Worm (Caenorhabditis elegans) whole organism, late embryonic: ENCODE data around the gene F26D2.13.

ENCODE experiments used
- C38D4.7 ChIP-seq: fragments of 200-800 bp; sonication (Bioruptor generic); optimal IDR thresholded peaks from 2 replicates; lab custom pipeline; 2018; ENCODE audit warnings: mild to moderate bottlenecking, missing genetic modification characterization, moderate library complexity, missing compliant biosample characterization
- ceh-18 ChIP-seq: sonication (generic microtip); optimal IDR thresholded peaks from 2 replicates; lab custom pipeline; 2016; ENCODE audit warnings: missing genetic modification characterization, missing compliant biosample characterization
- ceh-24 ChIP-seq: sonication (generic microtip); optimal IDR thresholded peaks from 2 replicates; lab custom pipeline; 2016; ENCODE audit warnings: mild to moderate bottlenecking, missing genetic modification characterization, missing compliant biosample characterization
- che-1 ChIP-seq: sonication (generic microtip); optimal IDR thresholded peaks from 2 replicates; lab custom pipeline; 2016; ENCODE audit warnings: mild to moderate bottlenecking, missing genetic modification characterization, missing compliant biosample characterization
- lin-11 ChIP-seq: fragments of 200-800 bp; sonication (Bioruptor generic); optimal IDR thresholded peaks from 2 replicates; lab custom pipeline; 2018; ENCODE audit warnings: mild to moderate bottlenecking, missing genetic modification characterization, missing compliant biosample characterization
- sdc-2 ChIP-seq: sonication (generic microtip); optimal IDR thresholded peaks from 2 replicates; lab custom pipeline; 2016; ENCODE audit warnings: missing genotype, missing genetic modification characterization, missing compliant biosample characterization
- unc-42 ChIP-seq: sonication (generic microtip); optimal IDR thresholded peaks from 2 replicates; lab custom pipeline; 2016; ENCODE audit warnings: missing genotype, missing genetic modification characterization, missing compliant biosample characterization
- zip-5 ChIP-seq: sonication (generic microtip); optimal IDR thresholded peaks from 2 replicates; lab custom pipeline; 2016; ENCODE audit warnings: missing genetic modification characterization, missing compliant biosample characterization

- TF ChIP-seq che-1 (tag; lab: Kevin White, UChicago) (no peak), sdc-2 (tag; lab: Kevin White, UChicago) (no peak), ceh-18 (tag; lab: Kevin White, UChicago) (no peak), zip-5 (tag; lab: Kevin White, UChicago) (no peak), ceh-24 (tag; lab: Kevin White, UChicago) (no peak), lin-11 (no peak), unc-42 (tag; lab: Kevin White, UChicago) (no peak), C38D4.7 (GFP tag; lab: Kevin White, UChicago) (no peak)
Measured at ce11 chrV:16429940-16430339, 5.5 kb downstream of the F26D2.13 start, which contains the start of gene str-73.
